Fruit fly (Drosophila melanogaster) S2 (cell line): Measurements from ENCODE around the gene Agxt.

Source experiments
- CG8478 ChIP-seq: fragments of >200 bp; optimal IDR thresholded peaks from 2 replicates; lab custom pipeline; 2018
- CTCF ChIP-seq, 2 experiments: fragments of >200 bp; optimal IDR thresholded peaks; 2 replicates each; lab custom pipeline; 2018

dm6 chrX:6513193-6513592 is 15.6 kb upstream of the Agxt start:
- TF ChIP-seq CTCF (optimal IDR thresholded peaks at IDR 0.05; lab: Kevin White, UChicago): no peak
- TF ChIP-seq CG8478 (lab: Kevin White, UChicago): no peak
